Worm (Caenorhabditis elegans) whole organism, young adult: ENCODE data around the gene clk-2.
A peak's percentile ranks its signal among the peaks of the same experiment; 100 is the strongest.

Source experiments
- B0336.3 ChIP-seq: fragments of 200-800 bp; sonication (Bioruptor generic); IDR thresholded peaks from 2 replicates; pipeline ENCODE4 v1.3.6; 2022; ENCODE audit warnings: missing genetic modification characterization, missing compliant biosample characterization
- C17E4.6 ChIP-seq: fragments of 200-800 bp; sonication (Bioruptor generic); IDR thresholded peaks from 2 replicates; pipeline ENCODE4 v1.3.6; 2022; ENCODE audit warnings: missing genetic modification reagents, missing genetic modification characterization, missing compliant biosample characterization
- D2030.7 ChIP-seq: fragments of 200-800 bp; sonication (Bioruptor generic); IDR thresholded peaks from 2 replicates; pipeline ENCODE4 v1.3.6; 2022; ENCODE audit warnings: missing genetic modification reagents, missing genetic modification characterization, missing compliant biosample characterization
- F33H1.4 ChIP-seq: fragments of 200-800 bp; sonication (Bioruptor generic); IDR thresholded peaks from 2 replicates; pipeline ENCODE4 v1.3.6; 2022; ENCODE audit warnings: missing genetic modification reagents, missing genetic modification characterization, missing compliant biosample characterization
- F57A8.1 ChIP-seq: fragments of 200-800 bp; sonication (Bioruptor generic); optimal IDR thresholded peaks from 2 replicates; lab custom pipeline; 2018; ENCODE audit warnings: mild to moderate bottlenecking, missing genetic modification characterization, moderate library complexity, missing compliant biosample characterization
- K11D2.4 ChIP-seq: fragments of 200-800 bp; sonication (Bioruptor generic); IDR thresholded peaks from 2 replicates; pipeline ENCODE4 v1.3.6; 2022; ENCODE audit warnings: missing genetic modification reagents, missing genetic modification characterization, missing compliant biosample characterization
- T07F8.4 ChIP-seq: sonication (generic microtip); optimal IDR thresholded peaks from 2 replicates; lab custom pipeline; 2016; ENCODE audit warnings: mild to moderate bottlenecking, missing genetic modification characterization, moderate library complexity, missing compliant biosample characterization
- Y79H2A.3 ChIP-seq: fragments of 200-800 bp; sonication (Bioruptor generic); conservative IDR thresholded peaks from 2 replicates; pipeline ENCODE4 v1.3.6; 2022; ENCODE audit warnings: missing genetic modification reagents, missing genetic modification characterization, missing compliant biosample characterization
- Y95B8A.8 ChIP-seq: fragments of 200-800 bp; sonication (Bioruptor generic); IDR thresholded peaks from 2 replicates; pipeline ENCODE4 v1.3.6; 2022; ENCODE audit warnings: missing genetic modification reagents, missing genetic modification characterization, missing compliant biosample characterization
- atf-7 ChIP-seq: sonication (generic microtip); optimal IDR thresholded peaks from 2 replicates; lab custom pipeline; 2017; ENCODE audit warnings: mild to moderate bottlenecking, missing genetic modification characterization, missing compliant biosample characterization
- attf-3 ChIP-seq: fragments of 200-800 bp; sonication (Bioruptor generic); conservative IDR thresholded peaks from 2 replicates; pipeline ENCODE4 v1.3.6; 2022; ENCODE audit warnings: missing genetic modification reagents, missing genetic modification characterization, missing compliant biosample characterization
- attf-5 ChIP-seq: fragments of 200-800 bp; sonication (Bioruptor generic); optimal IDR thresholded peaks from 2 replicates; lab custom pipeline; 2018; ENCODE audit warnings: mild to moderate bottlenecking, missing genetic modification characterization, missing compliant biosample characterization
- attf-6 ChIP-seq: fragments of 200-800 bp; sonication (Bioruptor generic); IDR thresholded peaks from 2 replicates; pipeline ENCODE4 v1.3.6; 2022; ENCODE audit warnings: missing genetic modification reagents, missing genetic modification characterization, missing compliant biosample characterization
- cebp-2 ChIP-seq: fragments of 200-800 bp; sonication (Bioruptor generic); IDR thresholded peaks from 2 replicates; pipeline ENCODE4 v1.3.6; 2022; ENCODE audit warnings: missing genetic modification characterization, missing compliant biosample characterization
- ceh-27 ChIP-seq: fragments of 200-800 bp; sonication (Bioruptor generic); optimal IDR thresholded peaks from 2 replicates; lab custom pipeline; 2018; ENCODE audit warnings: mild to moderate bottlenecking, missing genetic modification characterization, moderate library complexity, missing compliant biosample characterization
- ceh-91 ChIP-seq: fragments of 200-800 bp; sonication (Bioruptor generic); IDR thresholded peaks from 2 replicates; pipeline ENCODE4 v1.3.6; 2022; ENCODE audit warnings: missing genetic modification reagents, missing genetic modification characterization, missing compliant biosample characterization
- dpff-1 ChIP-seq: sonication (generic microtip); optimal IDR thresholded peaks from 2 replicates; lab custom pipeline; 2017; ENCODE audit warnings: mild to moderate bottlenecking, missing genetic modification characterization, missing compliant biosample characterization
- dpl-1 ChIP-seq: fragments of 150-350 bp; optimal IDR thresholded peaks from 2 replicates; lab custom pipeline; 2014; ENCODE audit warnings: missing biosample characterization, missing genetic modification reagents, missing genetic modification characterization
- egl-44 ChIP-seq: fragments of 200-800 bp; sonication (Bioruptor generic); IDR thresholded peaks from 2 replicates; pipeline ENCODE4 v1.3.6; 2022; ENCODE audit warnings: missing genetic modification reagents, missing genetic modification characterization, missing compliant biosample characterization
- egrh-3 ChIP-seq: fragments of 200-800 bp; sonication (Bioruptor generic); IDR thresholded peaks from 2 replicates; pipeline ENCODE4 v1.3.6; 2022; ENCODE audit warnings: missing genetic modification reagents, missing genetic modification characterization, missing compliant biosample characterization
- ekl-4 ChIP-seq: fragments of 200-800 bp; sonication (Bioruptor generic); IDR thresholded peaks from 2 replicates; pipeline ENCODE4 v1.3.6; 2022; ENCODE audit warnings: missing genetic modification reagents, missing genetic modification characterization, missing compliant biosample characterization
- hmg-1.2 ChIP-seq: fragments of 200-800 bp; sonication (Bioruptor generic); IDR thresholded peaks from 2 replicates; pipeline ENCODE4 v1.3.6; 2022; ENCODE audit warnings: missing genetic modification reagents, missing genetic modification characterization, missing compliant biosample characterization
- let-607 ChIP-seq, 2 experiments: fragments of 200-800 bp in 1 of 2; sonication (Bioruptor generic) in 1 of 2; sonication (generic microtip) in 1 of 2; optimal IDR thresholded peaks; 2 replicates each; lab custom pipeline; 2016 to 2018; ENCODE audit warnings: mild to moderate bottlenecking in 2 of 2, missing compliant biosample characterization in 2 of 2, missing genetic modification characterization in 2 of 2, moderate library complexity in 2 of 2, missing genotype in 1 of 2
- lin-40 ChIP-seq: sonication (generic microtip); optimal IDR thresholded peaks from 2 replicates; lab custom pipeline; 2016; ENCODE audit warnings: missing genetic modification characterization, mild to moderate bottlenecking, missing compliant biosample characterization, missing genotype, missing genetic modification reagents
- lsl-1 ChIP-seq: fragments of 200-800 bp; sonication (Bioruptor generic); optimal IDR thresholded peaks from 2 replicates; lab custom pipeline; 2018; ENCODE audit warnings: mild to moderate bottlenecking, missing genetic modification characterization, moderate library complexity, missing compliant biosample characterization
- madf-3 ChIP-seq: fragments of 200-800 bp; sonication (Bioruptor generic); IDR thresholded peaks from 2 replicates; pipeline ENCODE4 v1.3.6; 2022; ENCODE audit warnings: missing genetic modification reagents, missing genetic modification characterization, missing compliant biosample characterization
- mcd-1 ChIP-seq: fragments of 200-800 bp; sonication (Bioruptor generic); IDR thresholded peaks from 2 replicates; pipeline ENCODE4 v1.3.6; 2022; ENCODE audit warnings: missing genetic modification reagents, missing genetic modification characterization, missing compliant biosample characterization
- mes-4 ChIP-seq: sonication (generic microtip); optimal IDR thresholded peaks from 2 replicates; lab custom pipeline; 2016; ENCODE audit warnings: missing genotype, missing genetic modification characterization, missing compliant biosample characterization
- nfyb-1 ChIP-seq: fragments of 200-800 bp; sonication (Bioruptor generic); IDR thresholded peaks from 2 replicates; pipeline ENCODE4 v1.3.6; 2022; ENCODE audit warnings: missing genetic modification reagents, missing genetic modification characterization, missing compliant biosample characterization
- nhr-179 ChIP-seq: sonication (generic microtip); optimal IDR thresholded peaks from 2 replicates; lab custom pipeline; 2016; ENCODE audit warnings: mild to moderate bottlenecking, missing genetic modification characterization, missing compliant biosample characterization
- nhr-80 ChIP-seq: sonication (generic microtip); optimal IDR thresholded peaks from 2 replicates; lab custom pipeline; 2016; ENCODE audit warnings: missing genetic modification characterization, missing compliant biosample characterization
- rcor-1 ChIP-seq: fragments of 200-800 bp; sonication (Bioruptor generic); IDR thresholded peaks from 2 replicates; pipeline ENCODE4 v1.3.6; 2022; ENCODE audit warnings: missing genetic modification reagents, missing genetic modification characterization, missing compliant biosample characterization
- repo-1 ChIP-seq: sonication (generic microtip); optimal IDR thresholded peaks from 2 replicates; lab custom pipeline; 2017; ENCODE audit warnings: mild to moderate bottlenecking, missing genetic modification characterization, missing compliant biosample characterization
- rpc-1 ChIP-seq, 2 experiments: fragments of 150-350 bp in 1 of 2; sonication (generic microtip) in 1 of 2; optimal IDR thresholded peaks; 2 replicates each; lab custom pipeline; 2014 to 2018; ENCODE audit warnings: missing biosample characterization in 1 of 2, missing genetic modification characterization in 1 of 2, missing genetic modification reagents in 1 of 2, missing genotype in 1 of 2
- snpc-3.4 ChIP-seq: sonication (generic microtip); optimal IDR thresholded peaks from 2 replicates; lab custom pipeline; 2017; ENCODE audit warnings: missing genetic modification characterization, mild to moderate bottlenecking, missing compliant biosample characterization, antibody characterized with exemption, moderate library complexity, missing genotype, missing genetic modification reagents
- snpc-4 ChIP-seq, 5 experiments: fragments of 150-350 bp in 1 of 5; sonication (generic microtip) in 4 of 5; optimal IDR thresholded peaks; 2 replicates each; lab custom pipeline; 2014 to 2018; ENCODE audit warnings: missing genetic modification characterization in 5 of 5, missing biosample characterization in 3 of 5, antibody characterized with exemption in 2 of 5, mild to moderate bottlenecking in 2 of 5, missing compliant biosample characterization in 2 of 5, missing genotype in 2 of 5, moderate library complexity in 2 of 5, missing genetic modification reagents in 1 of 5
- somi-1 ChIP-seq: fragments of 200-800 bp; sonication (Bioruptor generic); optimal IDR thresholded peaks from 2 replicates; lab custom pipeline; 2018; ENCODE audit warnings: mild to moderate bottlenecking, missing genetic modification characterization, missing compliant biosample characterization
- tbp1 ChIP-seq: fragments of 200-800 bp; sonication (Bioruptor generic); optimal IDR thresholded peaks from 2 replicates; lab custom pipeline; 2018; ENCODE audit warnings: mild to moderate bottlenecking, missing genetic modification characterization, missing compliant biosample characterization
- tlf-1 ChIP-seq: fragments of 200-800 bp; sonication (Bioruptor generic); optimal IDR thresholded peaks from 2 replicates; lab custom pipeline; 2018; ENCODE audit warnings: mild to moderate bottlenecking, missing genetic modification characterization, missing compliant biosample characterization
- zfh-2 ChIP-seq: fragments of 200-800 bp; sonication (Bioruptor generic); conservative IDR thresholded peaks from 2 replicates; pipeline ENCODE4 v1.3.6; 2022; ENCODE audit warnings: missing genetic modification reagents, missing genetic modification characterization, missing compliant biosample characterization

The clk-2 gene

DNA sequence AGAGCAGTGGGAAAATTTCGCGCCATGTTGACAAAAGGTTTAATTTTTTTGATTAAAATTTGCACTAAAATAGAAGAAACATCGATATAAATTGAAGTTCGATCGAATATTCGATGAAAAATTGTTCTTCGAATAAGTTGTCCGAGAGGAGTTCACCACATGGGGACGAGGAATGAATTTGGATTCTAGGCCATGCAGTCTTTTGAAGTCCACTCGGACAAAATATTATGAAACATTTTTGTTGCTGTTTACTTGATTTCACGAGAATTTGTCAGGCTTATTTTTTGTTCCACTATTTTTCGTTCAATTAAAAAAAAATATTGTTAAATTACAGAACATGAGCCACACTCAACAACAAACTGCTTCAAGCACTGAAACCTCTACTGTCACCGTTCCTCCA, 2.3 kb upstream of the clk-2 start, which contains the start of the genes cux-7 and C07H6.2 (continued):
- TF ChIP-seq rpc-1 (optimal IDR thresholded peaks at IDR 0.05; lab: Kevin White, UChicago) (no peak), rpc-1 (tag; optimal IDR thresholded peaks at IDR 0.05; lab: Kevin White, UChicago) (no peak), ceh-91 (GFP tag; lab: Robert Waterston, UW) (peak; percentile 75; the same call in 1 of the 2 replicates), attf-6 (GFP tag; lab: Robert Waterston, UW) (peak; percentile 26; the same call in 1 of the 2 replicates), Y95B8A.8 (peak; percentile 76; the same call in 1 of the 2 replicates), lsl-1 (GFP tag; lab: Kevin White, UChicago) (peak; percentile 65), Y79H2A.3 (GFP tag; lab: Robert Waterston, UW) (peak; percentile 49; the same call in 1 of the 2 replicates), attf-3 (peak; percentile 77), nhr-179 (no peak), egrh-3 (GFP tag; lab: Robert Waterston, UW) (peak; percentile 45; the same call in 1 of the 2 replicates), nfyb-1 (GFP tag; lab: Robert Waterston, UW) (peak; percentile 93)
- TF ChIP-seq, all 124 proteins: peak for 93

DNA sequence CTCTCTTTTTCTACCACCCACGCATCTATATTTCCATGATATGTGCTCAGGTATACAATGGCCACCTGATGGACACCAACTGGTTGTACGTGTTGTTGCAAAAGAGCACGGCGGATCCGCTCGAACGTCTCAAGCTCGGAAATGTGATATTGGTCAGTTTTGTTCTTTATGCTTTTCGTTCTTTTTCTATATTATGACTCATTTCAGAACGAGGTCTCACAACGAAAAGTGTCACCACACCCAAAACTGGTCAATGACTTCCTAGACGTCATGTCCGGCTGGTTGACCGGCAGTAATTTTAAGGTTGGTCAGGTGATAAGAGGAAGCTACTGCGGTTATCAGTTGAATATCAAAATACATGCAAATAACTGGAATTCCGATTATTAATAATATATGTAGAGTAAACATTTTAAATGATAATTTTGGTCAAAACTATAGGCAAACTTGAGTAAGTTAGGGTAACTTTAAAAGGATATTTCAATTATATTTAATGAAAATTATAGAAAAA, 10.1 kb downstream of the clk-2 start, which contains the start of gene cls-1:
TSS of gene cls-1 (plus strand) at position 51 of the 508 bp plus-strand sequence.
- TF ChIP-seq nhr-80 (tag; lab: Kevin White, UChicago) (peak; percentile 30), cebp-2 (GFP tag; lab: Robert Waterston, UW) (no peak)

ce11 chrIII:7506983-7507382, 11.3 kb downstream of the clk-2 start:
- no peak for TF ChIP-seq F57A8.1 (GFP tag; lab: Kevin White, UChicago)
- TF ChIP-seq zfh-2 = 0 out of 2 replicates have a peak, but pooled peaks have one; percentile 31
- no peak for TF ChIP-seq somi-1 (GFP tag; lab: Kevin White, UChicago)
- no peak for TF ChIP-seq snpc-3.4

- TF ChIP-seq F33H1.4 (GFP tag; lab: Robert Waterston, UW) (peak; percentile 66), madf-3 (peak; percentile 72; the same call in 1 of the 2 replicates), D2030.7 (GFP tag; lab: Robert Waterston, UW) (peak; percentile 67), hmg-1.2 (GFP tag; lab: Robert Waterston, UW) (peak; percentile 48), nhr-80 (tag; lab: Kevin White, UChicago) (peak; percentile 10), tbp1 (peak; percentile 53), dpl-1 (GFP tag; lab: Kevin White, UChicago) (peak; percentile 96), lin-40 (tag; lab: Kevin White, UChicago) (peak; percentile 77), atf-7 (tag; lab: Kevin White, UChicago) (peak; percentile 1), B0336.3 (GFP tag; lab: Robert Waterston, UW) (peak; percentile 38; the same call in 1 of the 2 replicates), attf-6 (GFP tag; lab: Robert Waterston, UW) (no peak), snpc-4 (GFP tag; optimal IDR thresholded peaks at IDR 0.05; lab: Kevin White, UChicago) (no peak), snpc-4 (tag; optimal IDR thresholded peaks at IDR 0.05; lab: Kevin White, UChicago) (peak in 2 of 4 experiments; percentile 30 to 67), C17E4.6 (GFP tag; lab: Robert Waterston, UW) (no peak), let-607 (tag; optimal IDR thresholded peaks at IDR 0.05; lab: Kevin White, UChicago) (peak in 1 of 2 experiments; percentile 14), tlf-1 (GFP tag; lab: Kevin White, UChicago) (peak; percentile 62), dpff-1 (no peak), nfyb-1 (GFP tag; lab: Robert Waterston, UW) (peak; percentile 57; the same call in 1 of the 2 replicates), egl-44 (GFP tag; lab: Robert Waterston, UW) (no peak), K11D2.4 (peak; percentile 11; the same call in 1 of the 2 replicates), ekl-4 (GFP tag; lab: Robert Waterston, UW) (peak; percentile 62; the same call in 1 of the 2 replicates), ceh-91 (GFP tag; lab: Robert Waterston, UW) (peak; percentile 53), mcd-1 (GFP tag; lab: Robert Waterston, UW) (peak; percentile 79), snpc-3.4 (peak; percentile 51), repo-1 (tag; lab: Kevin White, UChicago) (peak; percentile 22), rcor-1 (GFP tag; lab: Robert Waterston, UW) (0 out of 2 replicates have a peak, but pooled peaks have one; percentile 20), T07F8.4 (tag; lab: Kevin White, UChicago) (no peak), mes-4 (tag; lab: Kevin White, UChicago) (no peak), attf-5 (GFP tag; lab: Kevin White, UChicago) (peak; percentile 67), ceh-27 (GFP tag; lab: Kevin White, UChicago) (no peak), attf-3 (no peak)
Measured at ce11 chrIII:7499421-7499902, 18.9 kb downstream of the clk-2 start, which contains the start of the genes C07H6.9 and sap-140. Gene C07H6.9 (minus strand): TSS chrIII:7499471. Gene sap-140 (plus strand): TSS chrIII:7499738.
